Worm (Caenorhabditis elegans) whole organism, young adult: ENCODE measurements around the gene E02H1.6.

Experiments
- B0019.2 ChIP-seq: fragments of 200-800 bp; sonication (Bioruptor generic); conservative IDR thresholded peaks from 2 replicates; pipeline ENCODE4 v1.3.6; 2022; ENCODE audit warnings: missing genetic modification reagents, missing genetic modification characterization, missing compliant biosample characterization
- B0261.1 ChIP-seq: sonication (generic microtip); optimal IDR thresholded peaks from 2 replicates; lab custom pipeline; 2016; ENCODE audit warnings: mild to moderate bottlenecking, missing genetic modification characterization, moderate library complexity, missing compliant biosample characterization
- F10E7.11 ChIP-seq: sonication (generic microtip); optimal IDR thresholded peaks from 2 replicates; lab custom pipeline; 2017; ENCODE audit warnings: mild to moderate bottlenecking, missing genetic modification characterization, moderate library complexity, missing compliant biosample characterization
- F37B4.10 ChIP-seq: fragments of 200-800 bp; sonication (Bioruptor generic); IDR thresholded peaks from 2 replicates; pipeline ENCODE4 v1.3.6; 2022; ENCODE audit warnings: missing genetic modification characterization, missing compliant biosample characterization
- K12H6.12 ChIP-seq: fragments of 200-800 bp; sonication (Bioruptor generic); optimal IDR thresholded peaks from 2 replicates; lab custom pipeline; 2018; ENCODE audit warnings: mild to moderate bottlenecking, missing genetic modification characterization, missing compliant biosample characterization
- Y67H2A.10 ChIP-seq: fragments of 200-800 bp; sonication (Bioruptor generic); conservative IDR thresholded peaks from 2 replicates; pipeline ENCODE4 v1.3.6; 2022; ENCODE audit warnings: missing genetic modification reagents, missing genetic modification characterization, missing compliant biosample characterization
- Y79H2A.3 ChIP-seq: fragments of 200-800 bp; sonication (Bioruptor generic); conservative IDR thresholded peaks from 2 replicates; pipeline ENCODE4 v1.3.6; 2022; ENCODE audit warnings: missing genetic modification reagents, missing genetic modification characterization, missing compliant biosample characterization
- akir-1 ChIP-seq: fragments of 200-800 bp; sonication (Bioruptor generic); optimal IDR thresholded peaks from 2 replicates; lab custom pipeline; 2018; ENCODE audit warnings: mild to moderate bottlenecking, missing genetic modification characterization, moderate library complexity, missing compliant biosample characterization
- aptf-2 ChIP-seq: fragments of 200-800 bp; sonication (Bioruptor generic); conservative IDR thresholded peaks from 2 replicates; pipeline ENCODE4 v1.3.6; 2022; ENCODE audit warnings: missing genetic modification reagents, missing genetic modification characterization, missing compliant biosample characterization
- aptf-3 ChIP-seq: fragments of 200-800 bp; sonication (Bioruptor generic); IDR thresholded peaks from 2 replicates; pipeline ENCODE4 v1.3.6; 2022; ENCODE audit warnings: missing genetic modification characterization, missing compliant biosample characterization
- athp-1 ChIP-seq: sonication (generic microtip); optimal IDR thresholded peaks from 2 replicates; lab custom pipeline; 2017; ENCODE audit warnings: mild to moderate bottlenecking, missing genetic modification characterization, missing compliant biosample characterization
- attf-3 ChIP-seq: fragments of 200-800 bp; sonication (Bioruptor generic); conservative IDR thresholded peaks from 2 replicates; pipeline ENCODE4 v1.3.6; 2022; ENCODE audit warnings: missing genetic modification reagents, missing genetic modification characterization, missing compliant biosample characterization
- attf-6 ChIP-seq: fragments of 200-800 bp; sonication (Bioruptor generic); IDR thresholded peaks from 2 replicates; pipeline ENCODE4 v1.3.6; 2022; ENCODE audit warnings: missing genetic modification reagents, missing genetic modification characterization, missing compliant biosample characterization
- bed-1 ChIP-seq: fragments of 200-800 bp; sonication (Bioruptor generic); IDR thresholded peaks from 2 replicates; pipeline ENCODE4 v1.3.6; 2022; ENCODE audit warnings: missing genetic modification reagents, missing genetic modification characterization, missing compliant biosample characterization
- cebp-1 ChIP-seq, 2 experiments: fragments of 200-800 bp in 1 of 2; sonication (Bioruptor generic) in 1 of 2; sonication (generic microtip) in 1 of 2; IDR thresholded peaks in 1 of 2; optimal IDR thresholded peaks in 1 of 2; 2 replicates each; pipeline versions ENCODE4 v1.3.6 to Lab custom; 2017 to 2022; ENCODE audit warnings: missing compliant biosample characterization in 2 of 2, missing genetic modification characterization in 2 of 2, mild to moderate bottlenecking in 1 of 2, missing genetic modification reagents in 1 of 2, moderate library complexity in 1 of 2
- cebp-2 ChIP-seq: fragments of 200-800 bp; sonication (Bioruptor generic); IDR thresholded peaks from 2 replicates; pipeline ENCODE4 v1.3.6; 2022; ENCODE audit warnings: missing genetic modification characterization, missing compliant biosample characterization
- ceh-100 ChIP-seq: fragments of 200-800 bp; sonication (Bioruptor generic); IDR thresholded peaks from 2 replicates; pipeline ENCODE4 v1.3.6; 2022; ENCODE audit warnings: missing genetic modification reagents, missing genetic modification characterization, missing compliant biosample characterization
- ceh-79 ChIP-seq: sonication (generic microtip); optimal IDR thresholded peaks from 2 replicates; lab custom pipeline; 2017; ENCODE audit warnings: mild to moderate bottlenecking, missing genetic modification characterization, missing compliant biosample characterization
- ceh-91 ChIP-seq: fragments of 200-800 bp; sonication (Bioruptor generic); IDR thresholded peaks from 2 replicates; pipeline ENCODE4 v1.3.6; 2022; ENCODE audit warnings: missing genetic modification reagents, missing genetic modification characterization, missing compliant biosample characterization
- gei-17 ChIP-seq: fragments of 200-800 bp; sonication (Bioruptor generic); optimal IDR thresholded peaks from 2 replicates; lab custom pipeline; 2018; ENCODE audit warnings: mild to moderate bottlenecking, missing genetic modification characterization, missing compliant biosample characterization
- him-1 ChIP-seq: sonication (generic microtip); optimal IDR thresholded peaks from 2 replicates; lab custom pipeline; 2016; ENCODE audit warnings: missing genotype, missing genetic modification reagents, missing genetic modification characterization, missing compliant biosample characterization
- hrde-1 ChIP-seq: sonication (generic microtip); optimal IDR thresholded peaks from 2 replicates; lab custom pipeline; 2016; ENCODE audit warnings: missing genetic modification characterization, mild to moderate bottlenecking, missing compliant biosample characterization, moderate library complexity, missing genotype, missing genetic modification reagents, borderline replicate concordance
- let-526 ChIP-seq: fragments of 200-800 bp; sonication (Bioruptor generic); IDR thresholded peaks from 2 replicates; pipeline ENCODE4 v1.3.6; 2022; ENCODE audit warnings: missing genetic modification reagents, missing genetic modification characterization, missing compliant biosample characterization
- lin-40 ChIP-seq: sonication (generic microtip); optimal IDR thresholded peaks from 2 replicates; lab custom pipeline; 2016; ENCODE audit warnings: missing genetic modification characterization, mild to moderate bottlenecking, missing compliant biosample characterization, missing genotype, missing genetic modification reagents
- lir-1 ChIP-seq: fragments of 200-800 bp; sonication (Bioruptor generic); conservative IDR thresholded peaks from 2 replicates; pipeline ENCODE4 v1.3.6; 2022; ENCODE audit warnings: missing genetic modification reagents, missing genetic modification characterization, missing compliant biosample characterization
- lsy-27 ChIP-seq: sonication (generic microtip); optimal IDR thresholded peaks from 2 replicates; lab custom pipeline; 2017; ENCODE audit warnings: missing genetic modification characterization, mild to moderate bottlenecking, missing compliant biosample characterization, antibody characterized with exemption, missing genotype, borderline replicate concordance; ENCODE audit not compliant: insufficient read depth
- madf-3 ChIP-seq: fragments of 200-800 bp; sonication (Bioruptor generic); IDR thresholded peaks from 2 replicates; pipeline ENCODE4 v1.3.6; 2022; ENCODE audit warnings: missing genetic modification reagents, missing genetic modification characterization, missing compliant biosample characterization
- madf-6 ChIP-seq: fragments of 200-800 bp; sonication (Bioruptor generic); IDR thresholded peaks from 2 replicates; pipeline ENCODE4 v1.3.6; 2022; ENCODE audit warnings: missing genetic modification reagents, missing genetic modification characterization, missing compliant biosample characterization
- madf-8 ChIP-seq: fragments of 200-800 bp; sonication (Bioruptor generic); conservative IDR thresholded peaks from 2 replicates; pipeline ENCODE4 v1.3.6; 2022; ENCODE audit warnings: missing genetic modification reagents, missing genetic modification characterization, missing compliant biosample characterization
- nfya-1 ChIP-seq: sonication (generic microtip); optimal IDR thresholded peaks from 2 replicates; lab custom pipeline; 2017; ENCODE audit warnings: antibody characterized with exemption, missing compliant biosample characterization, missing genetic modification characterization, borderline replicate concordance; ENCODE audit not compliant: insufficient read depth
- nhr-120 ChIP-seq: fragments of 200-800 bp; sonication (Bioruptor generic); IDR thresholded peaks from 2 replicates; pipeline ENCODE4 v1.3.6; 2022; ENCODE audit warnings: missing genetic modification characterization, missing compliant biosample characterization
- pha-4 ChIP-seq: fragments of 150-350 bp; sonication (generic microtip); optimal IDR thresholded peaks from 2 replicates; lab custom pipeline; 2014; ENCODE audit warnings: missing biosample characterization, missing genetic modification reagents, missing genetic modification characterization
- rcor-1 ChIP-seq: fragments of 200-800 bp; sonication (Bioruptor generic); IDR thresholded peaks from 2 replicates; pipeline ENCODE4 v1.3.6; 2022; ENCODE audit warnings: missing genetic modification reagents, missing genetic modification characterization, missing compliant biosample characterization
- repo-1 ChIP-seq: sonication (generic microtip); optimal IDR thresholded peaks from 2 replicates; lab custom pipeline; 2017; ENCODE audit warnings: mild to moderate bottlenecking, missing genetic modification characterization, missing compliant biosample characterization
- rpc-1 ChIP-seq, 2 experiments: fragments of 150-350 bp in 1 of 2; sonication (generic microtip) in 1 of 2; optimal IDR thresholded peaks; 2 replicates each; lab custom pipeline; 2014 to 2018; ENCODE audit warnings: missing biosample characterization in 1 of 2, missing genetic modification characterization in 1 of 2, missing genetic modification reagents in 1 of 2, missing genotype in 1 of 2
- snpc-1.1 ChIP-seq: sonication (generic microtip); optimal IDR thresholded peaks from 2 replicates; lab custom pipeline; 2017; ENCODE audit warnings: missing genetic modification characterization, mild to moderate bottlenecking, missing compliant biosample characterization, antibody characterized with exemption, moderate library complexity, missing genotype, missing genetic modification reagents; ENCODE audit not compliant: insufficient read depth
- snpc-1.3 ChIP-seq: sonication (generic microtip); optimal IDR thresholded peaks from 2 replicates; lab custom pipeline; 2017; ENCODE audit warnings: missing genetic modification characterization, mild to moderate bottlenecking, missing compliant biosample characterization, antibody characterized with exemption, moderate library complexity, missing genotype, missing genetic modification reagents; ENCODE audit not compliant: insufficient read depth
- snpc-4 ChIP-seq, 5 experiments: fragments of 150-350 bp in 1 of 5; sonication (generic microtip) in 4 of 5; optimal IDR thresholded peaks; 2 replicates each; lab custom pipeline; 2014 to 2018; ENCODE audit warnings: missing genetic modification characterization in 5 of 5, missing biosample characterization in 3 of 5, antibody characterized with exemption in 2 of 5, mild to moderate bottlenecking in 2 of 5, missing compliant biosample characterization in 2 of 5, missing genotype in 2 of 5, moderate library complexity in 2 of 5, missing genetic modification reagents in 1 of 5
- tbp1 ChIP-seq: fragments of 200-800 bp; sonication (Bioruptor generic); optimal IDR thresholded peaks from 2 replicates; lab custom pipeline; 2018; ENCODE audit warnings: mild to moderate bottlenecking, missing genetic modification characterization, missing compliant biosample characterization
- tbx-9 ChIP-seq: sonication (generic microtip); optimal IDR thresholded peaks from 2 replicates; lab custom pipeline; 2016; ENCODE audit warnings: borderline replicate concordance, missing genetic modification characterization, inconsistent platforms, missing compliant biosample characterization
- tlf-1 ChIP-seq: fragments of 200-800 bp; sonication (Bioruptor generic); optimal IDR thresholded peaks from 2 replicates; lab custom pipeline; 2018; ENCODE audit warnings: mild to moderate bottlenecking, missing genetic modification characterization, missing compliant biosample characterization
- xnd-1 ChIP-seq: sonication (generic microtip); optimal IDR thresholded peaks from 2 replicates; lab custom pipeline; 2016; ENCODE audit warnings: missing genotype, missing genetic modification reagents, missing genetic modification characterization, missing compliant biosample characterization
- ztf-3 ChIP-seq: fragments of 200-800 bp; sonication (Bioruptor generic); optimal IDR thresholded peaks from 2 replicates; lab custom pipeline; 2018; ENCODE audit warnings: mild to moderate bottlenecking, missing genetic modification characterization, missing compliant biosample characterization
- ztf-6 ChIP-seq: fragments of 200-800 bp; sonication (Bioruptor generic); IDR thresholded peaks from 2 replicates; pipeline ENCODE4 v1.3.6; 2022; ENCODE audit warnings: missing genetic modification reagents, missing genetic modification characterization, missing compliant biosample characterization

Gene E02H1.6

ce11 chrII:9617039-9617901 lies 20.8 kb downstream of the E02H1.6 start, which contains the start of gene hal-3 (continued):
- TF ChIP-seq cebp-1 (GFP tag; IDR thresholded peaks at IDR 0.05; lab: Robert Waterston, UW) (no peak), cebp-1 (tag; optimal IDR thresholded peaks at IDR 0.05; lab: Kevin White, UChicago) (peak; percentile 61), Y67H2A.10 (GFP tag; lab: Robert Waterston, UW) (no peak), snpc-1.1 (no peak), lsy-27 (tag; lab: Kevin White, UChicago) (no peak), Y79H2A.3 (no peak), tbp1 (GFP tag; lab: Kevin White, UChicago) (peak; percentile 20), athp-1 (no peak), nfya-1 (tag; lab: Kevin White, UChicago) (no peak), him-1 (tag; lab: Kevin White, UChicago) (peak; percentile 23), akir-1 (GFP tag; lab: Kevin White, UChicago) (no peak), F10E7.11 (tag; lab: Kevin White, UChicago) (peak; percentile 61), tbx-9 (no peak), madf-6 (GFP tag; lab: Robert Waterston, UW) (peak; percentile 48; the same call in 1 of the 2 replicates), ceh-79 (peak; percentile 46), attf-6 (GFP tag; lab: Robert Waterston, UW) (no peak), ceh-91 (no peak), madf-8 (GFP tag; lab: Robert Waterston, UW) (no peak), B0019.2 (GFP tag; lab: Robert Waterston, UW) (no peak), bed-1 (no peak), B0261.1 (tag; lab: Kevin White, UChicago) (no peak), aptf-2 (GFP tag; lab: Robert Waterston, UW) (no peak), snpc-1.3 (no peak), K12H6.12 (no peak), madf-3 (GFP tag; lab: Robert Waterston, UW) (no peak), ztf-3 (GFP tag; lab: Kevin White, UChicago) (no peak), gei-17 (no peak), tlf-1 (GFP tag; lab: Kevin White, UChicago) (peak; percentile 21), repo-1 (tag; lab: Kevin White, UChicago) (peak; percentile 60), pha-4 (tag; lab: Kevin White, UChicago) (no peak), let-526 (GFP tag; lab: Robert Waterston, UW) (no peak), rpc-1 (optimal IDR thresholded peaks at IDR 0.05; lab: Kevin White, UChicago) (no peak), rpc-1 (tag; optimal IDR thresholded peaks at IDR 0.05; lab: Kevin White, UChicago) (no peak), attf-3 (GFP tag; lab: Robert Waterston, UW) (no peak; the same call in 1 of the 2 replicates), nhr-120 (GFP tag; lab: Robert Waterston, UW) (no peak), rcor-1 (GFP tag; lab: Robert Waterston, UW) (no peak), ztf-6 (GFP tag; lab: Robert Waterston, UW) (no peak), F37B4.10 (GFP tag; lab: Robert Waterston, UW) (no peak), cebp-2 (GFP tag; lab: Robert Waterston, UW) (0 out of 2 replicates have a peak, but pooled peaks have one; percentile 59), ceh-100 (GFP tag; lab: Robert Waterston, UW) (no peak), xnd-1 (tag; lab: Kevin White, UChicago) (no peak), lir-1 (GFP tag; lab: Robert Waterston, UW) (no peak), snpc-4 (GFP tag; optimal IDR thresholded peaks at IDR 0.05; lab: Kevin White, UChicago) (no peak), snpc-4 (tag; optimal IDR thresholded peaks at IDR 0.05; lab: Kevin White, UChicago) (no peak), hrde-1 (tag; lab: Kevin White, UChicago) (no peak), lin-40 (tag; lab: Kevin White, UChicago) (no peak), aptf-3 (GFP tag; lab: Robert Waterston, UW) (no peak)
